Fruit fly (Drosophila melanogaster): ENCODE measurements around the gene CG7465.

The CG7465 gene

dm6 chr3L:4463773-4464301, 16.2 kb upstream of the CG7465 start, which contains the start of gene CG15024:
Gene CG15024 (minus strand): TSS chr3L:4463823.
- no peak for TF ChIP-seq CG8478 (optimal IDR thresholded peaks at IDR 0.05)
- TF ChIP-seq Dll (optimal IDR thresholded peaks at IDR 0.05) = no peak
- TF ChIP-seq pan (optimal IDR thresholded peaks at IDR 0.05) = no peak
- TF ChIP-seq usp (GFP tag; optimal IDR thresholded peaks at IDR 0.05) = no peak
- no peak for TF ChIP-seq psq (optimal IDR thresholded peaks at IDR 0.05)
- no peak for TF ChIP-seq EcR (GFP tag; optimal IDR thresholded peaks at IDR 0.05)

- no peak for TF ChIP-seq usp (GFP tag; optimal IDR thresholded peaks at IDR 0.05)
- TF ChIP-seq EcR (GFP tag; optimal IDR thresholded peaks at IDR 0.05) = no peak
- TF ChIP-seq psq (optimal IDR thresholded peaks at IDR 0.05) = no peak
- no peak for TF ChIP-seq pan (optimal IDR thresholded peaks at IDR 0.05)
- no peak for TF ChIP-seq Dll (optimal IDR thresholded peaks at IDR 0.05)
- no peak for TF ChIP-seq CG8478 (optimal IDR thresholded peaks at IDR 0.05)
Observed at dm6 chr3L:4466530-4466929, 13.6 kb upstream of the CG7465 start, which contains the start of gene CG32241. Gene CG32241 (minus strand): TSS chr3L:4466630.

dm6 chr3L:4469701-4470100, 10.4 kb upstream of the CG7465 start, which contains the start of gene CG32249:
Gene CG32249 (plus strand): TSS chr3L:4470001.
- TF ChIP-seq CG8478 (optimal IDR thresholded peaks at IDR 0.05) (no peak), Dll (optimal IDR thresholded peaks at IDR 0.05) (no peak), EcR (GFP tag; optimal IDR thresholded peaks at IDR 0.05) (no peak), usp (GFP tag; optimal IDR thresholded peaks at IDR 0.05) (no peak), pan (optimal IDR thresholded peaks at IDR 0.05) (no peak)

DNA sequence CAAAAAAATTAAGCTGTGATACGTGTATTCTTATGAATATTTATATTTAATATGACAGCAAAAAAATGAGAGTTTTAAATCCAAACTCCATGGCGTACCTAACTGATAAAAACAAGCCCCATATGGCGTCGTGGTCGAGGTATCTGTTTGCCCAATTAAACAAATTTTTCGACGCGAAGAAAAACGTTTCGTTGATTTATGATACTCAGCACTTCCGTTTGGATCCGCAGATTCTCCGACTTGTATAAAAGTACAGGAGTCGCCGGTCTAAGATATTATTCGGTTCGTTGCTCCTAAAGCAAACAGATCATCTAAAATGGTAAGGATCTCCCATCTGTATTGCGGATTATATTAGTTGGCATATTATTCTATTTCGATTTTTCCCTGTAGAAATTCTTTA, 8.6 kb upstream of the CG7465 start, which contains the start of gene CG32248:
CG32248 (plus strand) TSS at position 301 of the 400 bp plus-strand sequence.
- no peak for TF ChIP-seq CG8478 (optimal IDR thresholded peaks at IDR 0.05)
- no peak for TF ChIP-seq usp (GFP tag; optimal IDR thresholded peaks at IDR 0.05)
- no peak for TF ChIP-seq Dll (optimal IDR thresholded peaks at IDR 0.05)
- no peak for TF ChIP-seq pan (optimal IDR thresholded peaks at IDR 0.05)
- TF ChIP-seq EcR (GFP tag; optimal IDR thresholded peaks at IDR 0.05) = no peak

DNA sequence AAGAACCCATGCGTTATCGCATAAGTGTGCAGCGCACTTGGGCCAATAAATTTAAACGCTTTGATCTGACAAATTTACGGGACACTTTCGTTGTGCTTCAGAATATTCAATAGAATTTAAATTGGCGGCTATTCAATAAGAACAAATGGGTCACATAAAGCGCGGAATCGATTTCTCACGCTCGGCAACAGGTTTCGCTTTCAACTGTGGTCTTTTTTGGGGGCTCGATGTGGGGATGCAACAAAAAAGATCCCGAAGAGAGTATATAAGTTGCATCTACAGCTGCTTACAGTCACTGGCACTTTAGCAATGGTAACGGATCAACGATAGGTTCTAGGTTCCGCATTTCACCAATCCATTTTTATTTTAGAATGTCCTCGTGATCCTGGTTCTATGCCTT, 7.3 kb upstream of the CG7465 start, which contains the start of gene CG11349:
CG11349 (plus strand) TSS at position 301 of the 400 bp plus-strand sequence.
- no peak for TF ChIP-seq pan (optimal IDR thresholded peaks at IDR 0.05)
- no peak for TF ChIP-seq CG8478 (optimal IDR thresholded peaks at IDR 0.05)
- no peak for TF ChIP-seq usp (GFP tag; optimal IDR thresholded peaks at IDR 0.05)
- TF ChIP-seq Dll (optimal IDR thresholded peaks at IDR 0.05) = no peak
- TF ChIP-seq EcR (GFP tag; optimal IDR thresholded peaks at IDR 0.05) = no peak

DNA sequence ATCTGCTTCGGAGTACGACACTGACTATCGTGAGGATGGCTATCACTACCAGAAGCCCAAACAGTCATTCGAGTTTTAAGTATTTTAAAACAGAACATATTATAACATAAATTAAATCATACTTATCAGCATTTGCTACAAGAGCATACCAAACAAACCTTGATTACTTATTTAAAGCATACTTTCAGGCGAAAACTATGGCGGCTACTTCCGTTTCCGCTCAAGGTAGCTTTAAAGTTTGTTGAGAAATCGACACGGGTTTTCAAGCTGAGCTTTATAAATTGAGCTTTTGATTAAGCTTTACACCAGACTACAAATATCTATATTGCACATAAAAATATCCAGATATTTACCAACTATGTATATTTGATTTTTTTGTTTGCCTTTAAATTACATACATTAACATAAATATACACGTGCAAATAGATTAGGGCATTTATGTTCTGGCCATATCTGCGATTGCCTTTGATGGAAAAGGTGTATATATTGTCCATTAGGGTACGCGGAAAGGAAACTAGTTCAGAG, 5.1 kb upstream of the CG7465 start:
- TF ChIP-seq EcR (GFP tag; optimal IDR thresholded peaks at IDR 0.05) = no peak
- TF ChIP-seq CG8478 (optimal IDR thresholded peaks at IDR 0.05) = no peak
- no peak for TF ChIP-seq usp (GFP tag; optimal IDR thresholded peaks at IDR 0.05)
- no peak for TF ChIP-seq psq (optimal IDR thresholded peaks at IDR 0.05)
- TF ChIP-seq pan (optimal IDR thresholded peaks at IDR 0.05) = no peak
- TF ChIP-seq Dll (optimal IDR thresholded peaks at IDR 0.05) = no peak

DNA sequence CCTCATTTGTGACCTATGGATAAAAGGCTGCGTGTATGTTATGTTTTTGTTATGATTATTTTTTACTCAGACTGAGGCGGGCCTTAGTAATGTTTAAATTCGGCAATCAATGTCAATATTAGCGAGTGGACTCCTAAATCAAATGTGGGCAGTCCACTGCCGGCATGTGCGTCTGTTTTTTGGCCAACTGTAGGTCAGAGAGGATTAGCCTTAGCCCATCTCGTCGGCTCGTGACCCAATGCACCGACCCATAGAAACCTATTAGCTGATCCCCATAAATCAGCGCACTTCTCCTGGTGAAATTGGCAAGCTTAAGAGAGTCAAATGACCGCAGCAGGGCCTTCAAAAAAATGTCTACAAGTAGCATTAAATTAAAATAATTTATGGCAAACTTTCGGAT, 4.4 kb upstream of the CG7465 start:
- TF ChIP-seq psq (optimal IDR thresholded peaks at IDR 0.05) (no peak), pan (optimal IDR thresholded peaks at IDR 0.05) (no peak), usp (GFP tag; optimal IDR thresholded peaks at IDR 0.05) (no peak), EcR (GFP tag; optimal IDR thresholded peaks at IDR 0.05) (no peak), CG8478 (optimal IDR thresholded peaks at IDR 0.05) (no peak), Dll (optimal IDR thresholded peaks at IDR 0.05) (no peak)

DNA sequence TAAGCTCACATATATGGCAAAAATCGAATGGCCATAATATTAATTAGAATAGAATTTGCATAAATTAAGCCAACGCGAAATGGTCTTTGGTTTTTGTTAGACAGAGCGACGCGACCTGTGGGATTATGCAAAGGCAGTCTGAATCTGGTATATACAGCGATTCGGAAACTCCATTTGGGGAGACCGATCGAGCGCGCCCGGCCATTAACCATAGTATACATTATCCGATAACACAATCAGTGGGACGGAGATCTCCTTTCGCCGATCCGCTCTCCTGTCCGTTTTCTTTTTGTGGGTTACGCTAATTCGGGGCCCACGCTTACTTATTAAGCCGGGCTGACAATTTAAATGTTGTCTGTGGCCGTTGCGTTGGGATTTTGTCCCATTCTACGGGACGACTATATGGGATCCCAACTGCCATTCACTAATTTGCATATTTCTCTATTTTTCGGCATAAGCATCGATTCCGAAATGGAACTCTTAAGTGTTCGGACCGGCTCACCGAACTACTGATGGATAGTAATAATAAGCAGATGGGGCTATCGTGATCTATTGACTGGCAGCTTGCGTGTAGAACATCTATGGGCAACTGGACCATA, 2.3 kb upstream of the CG7465 start:
- no peak for TF ChIP-seq psq (optimal IDR thresholded peaks at IDR 0.05)
- TF ChIP-seq usp (GFP tag; optimal IDR thresholded peaks at IDR 0.05) = no peak
- no peak for TF ChIP-seq CG8478 (optimal IDR thresholded peaks at IDR 0.05)
- TF ChIP-seq EcR (GFP tag; optimal IDR thresholded peaks at IDR 0.05) = no peak
- TF ChIP-seq pan (optimal IDR thresholded peaks at IDR 0.05) = no peak
- no peak for TF ChIP-seq Dll (optimal IDR thresholded peaks at IDR 0.05)

- TF ChIP-seq usp (GFP tag; optimal IDR thresholded peaks at IDR 0.05) (no peak), EcR (GFP tag; optimal IDR thresholded peaks at IDR 0.05) (no peak), Dll (optimal IDR thresholded peaks at IDR 0.05) (no peak), CG8478 (optimal IDR thresholded peaks at IDR 0.05) (no peak), psq (optimal IDR thresholded peaks at IDR 0.05) (no peak), pan (optimal IDR thresholded peaks at IDR 0.05) (no peak)
Observed at dm6 chr3L:4480764-4481163, 681 bp downstream of the CG7465 start.

dm6 chr3L:4482509-4482908, 2.4 kb downstream of the CG7465 start, which contains the start of gene CG11350:
Gene CG11350 (plus strand): TSS chr3L:4482809.
- TF ChIP-seq psq (optimal IDR thresholded peaks at IDR 0.05) (no peak), Dll (optimal IDR thresholded peaks at IDR 0.05) (no peak), CG8478 (optimal IDR thresholded peaks at IDR 0.05) (no peak), EcR (GFP tag; optimal IDR thresholded peaks at IDR 0.05) (no peak), usp (GFP tag; optimal IDR thresholded peaks at IDR 0.05) (no peak), pan (optimal IDR thresholded peaks at IDR 0.05) (no peak)

DNA sequence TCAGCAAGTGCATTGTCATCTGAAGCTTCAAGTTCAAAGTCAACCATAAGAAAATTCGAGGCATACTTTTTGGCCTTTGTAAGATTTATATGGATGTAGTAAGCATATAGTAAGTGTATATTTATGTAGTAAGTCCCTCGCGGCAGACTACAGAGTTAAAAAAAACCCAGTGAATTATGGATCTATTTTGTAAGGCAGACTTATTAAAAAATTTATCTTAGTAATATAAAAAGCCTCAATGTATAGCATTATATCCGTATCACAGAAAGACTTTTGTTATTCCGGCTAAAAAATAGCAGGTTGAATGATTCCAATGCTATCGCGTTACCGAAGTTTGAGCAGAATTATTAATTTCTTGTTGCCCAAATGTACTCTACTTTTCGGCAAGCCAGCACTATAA, 4.5 kb downstream of the CG7465 start:
- TF ChIP-seq EcR (GFP tag; optimal IDR thresholded peaks at IDR 0.05) (no peak), psq (optimal IDR thresholded peaks at IDR 0.05) (no peak), usp (GFP tag; optimal IDR thresholded peaks at IDR 0.05) (no peak), CG8478 (optimal IDR thresholded peaks at IDR 0.05) (no peak)

- TF ChIP-seq pan (optimal IDR thresholded peaks at IDR 0.05) = no peak
- no peak for TF ChIP-seq psq (optimal IDR thresholded peaks at IDR 0.05)
- TF ChIP-seq Dll (optimal IDR thresholded peaks at IDR 0.05) = no peak
- no peak for TF ChIP-seq usp (GFP tag; optimal IDR thresholded peaks at IDR 0.05)
- TF ChIP-seq EcR (GFP tag; optimal IDR thresholded peaks at IDR 0.05) = no peak
Observed at dm6 chr3L:4489490-4489889, 9.4 kb downstream of the CG7465 start.
